Worm (Caenorhabditis elegans) whole organism, late embryonic: ENCODE results near the gene Y73C8B.5.

Experiments used
- C38D4.7 ChIP-seq: fragments of 200-800 bp; sonication (Bioruptor generic); optimal IDR thresholded peaks from 2 replicates; lab custom pipeline; 2018; ENCODE audit warnings: mild to moderate bottlenecking, missing genetic modification characterization, moderate library complexity, missing compliant biosample characterization
- K02D7.2 ChIP-seq: sonication (generic microtip); optimal IDR thresholded peaks from 2 replicates; lab custom pipeline; 2017; ENCODE audit warnings: mild to moderate bottlenecking, missing genetic modification characterization, missing compliant biosample characterization
- K09A11.1 ChIP-seq: sonication (generic microtip); optimal IDR thresholded peaks from 2 replicates; lab custom pipeline; 2017; ENCODE audit warnings: antibody characterized with exemption, mild to moderate bottlenecking, missing genetic modification characterization, missing compliant biosample characterization; ENCODE audit not compliant: insufficient read depth
- T23F11.4 ChIP-seq: fragments of 200-800 bp; sonication (Bioruptor generic); optimal IDR thresholded peaks from 2 replicates; lab custom pipeline; 2018; ENCODE audit warnings: mild to moderate bottlenecking, missing genetic modification characterization, missing compliant biosample characterization
- ahr-1 ChIP-seq: sonication (generic microtip); optimal IDR thresholded peaks from 2 replicates; lab custom pipeline; 2016; ENCODE audit warnings: missing genetic modification characterization, missing compliant biosample characterization
- ceh-14 ChIP-seq: sonication (generic microtip); optimal IDR thresholded peaks from 2 replicates; lab custom pipeline; 2016; ENCODE audit warnings: missing genotype, missing genetic modification characterization, missing compliant biosample characterization
- ceh-18 ChIP-seq: sonication (generic microtip); optimal IDR thresholded peaks from 2 replicates; lab custom pipeline; 2016; ENCODE audit warnings: missing genetic modification characterization, missing compliant biosample characterization
- ceh-19 ChIP-seq: fragments of 200-800 bp; sonication (Bioruptor generic); optimal IDR thresholded peaks from 2 replicates; lab custom pipeline; 2018; ENCODE audit warnings: mild to moderate bottlenecking, missing genetic modification characterization, missing compliant biosample characterization
- ceh-34 ChIP-seq: sonication (generic microtip); optimal IDR thresholded peaks from 2 replicates; lab custom pipeline; 2016; ENCODE audit warnings: mild to moderate bottlenecking, missing genetic modification characterization, missing compliant biosample characterization
- ceh-45 ChIP-seq: fragments of 200-800 bp; sonication (Bioruptor generic); IDR thresholded peaks from 2 replicates; pipeline ENCODE4 v1.3.6; 2022; ENCODE audit warnings: missing genetic modification reagents, missing genetic modification characterization, missing compliant biosample characterization
- ceh-48 ChIP-seq: sonication (generic microtip); optimal IDR thresholded peaks from 2 replicates; lab custom pipeline; 2016; ENCODE audit warnings: missing genetic modification characterization, inconsistent platforms, missing compliant biosample characterization
- dmd-4 ChIP-seq: sonication (generic microtip); optimal IDR thresholded peaks from 2 replicates; lab custom pipeline; 2016; ENCODE audit warnings: borderline replicate concordance, missing genetic modification characterization, missing compliant biosample characterization
- dve-1 ChIP-seq: sonication (generic microtip); optimal IDR thresholded peaks from 2 replicates; lab custom pipeline; 2017; ENCODE audit warnings: antibody characterized with exemption, mild to moderate bottlenecking, missing genetic modification characterization, missing compliant biosample characterization
- elt-4 ChIP-seq: sonication (generic microtip); optimal IDR thresholded peaks from 2 replicates; lab custom pipeline; 2016; ENCODE audit warnings: missing genetic modification characterization, missing compliant biosample characterization
- fkh-10 ChIP-seq: fragments of 150-350 bp; optimal IDR thresholded peaks from 2 replicates; lab custom pipeline; 2014; ENCODE audit warnings: missing biosample characterization, missing genetic modification reagents, missing genetic modification characterization
- fkh-6 ChIP-seq: sonication (generic microtip); optimal IDR thresholded peaks from 2 replicates; lab custom pipeline; 2016; ENCODE audit warnings: missing genetic modification characterization, missing compliant biosample characterization
- gmeb-2 ChIP-seq: sonication (generic microtip); optimal IDR thresholded peaks from 2 replicates; lab custom pipeline; 2016; ENCODE audit warnings: missing genetic modification characterization, inconsistent platforms, missing compliant biosample characterization
- hlh-15 ChIP-seq: sonication (generic microtip); optimal IDR thresholded peaks from 2 replicates; lab custom pipeline; 2016; ENCODE audit warnings: missing genetic modification characterization, missing compliant biosample characterization
- hlh-30 ChIP-seq: sonication (generic microtip); optimal IDR thresholded peaks from 2 replicates; lab custom pipeline; 2017; ENCODE audit warnings: antibody characterized with exemption, missing genetic modification characterization, missing compliant biosample characterization; ENCODE audit not compliant: insufficient read depth
- lin-11 ChIP-seq: fragments of 200-800 bp; sonication (Bioruptor generic); optimal IDR thresholded peaks from 2 replicates; lab custom pipeline; 2018; ENCODE audit warnings: mild to moderate bottlenecking, missing genetic modification characterization, missing compliant biosample characterization
- madf-2 ChIP-seq: sonication (generic microtip); optimal IDR thresholded peaks from 2 replicates; lab custom pipeline; 2017; ENCODE audit warnings: missing genetic modification characterization, missing compliant biosample characterization
- nfya-1 ChIP-seq: sonication (generic microtip); optimal IDR thresholded peaks from 2 replicates; lab custom pipeline; 2017; ENCODE audit warnings: missing genetic modification characterization, mild to moderate bottlenecking, missing compliant biosample characterization, antibody characterized with exemption, moderate library complexity
- nhr-11 ChIP-seq: fragments of 150-350 bp; optimal IDR thresholded peaks from 2 replicates; lab custom pipeline; 2014; ENCODE audit warnings: missing biosample characterization, missing genetic modification characterization
- nhr-232 ChIP-seq: sonication (generic microtip); optimal IDR thresholded peaks from 2 replicates; lab custom pipeline; 2016; ENCODE audit warnings: missing genetic modification characterization, missing compliant biosample characterization
- npax-4 ChIP-seq: sonication (generic microtip); optimal IDR thresholded peaks from 2 replicates; lab custom pipeline; 2016; ENCODE audit warnings: missing genetic modification characterization, missing compliant biosample characterization
- odd-2 ChIP-seq: sonication (generic microtip); optimal IDR thresholded peaks from 2 replicates; lab custom pipeline; 2017; ENCODE audit warnings: antibody characterized with exemption, mild to moderate bottlenecking, missing genetic modification characterization, missing compliant biosample characterization
- pat-9 ChIP-seq: fragments of 200-800 bp; sonication (Bioruptor generic); optimal IDR thresholded peaks from 2 replicates; lab custom pipeline; 2018; ENCODE audit warnings: mild to moderate bottlenecking, missing genetic modification characterization, moderate library complexity, missing compliant biosample characterization
- pha-2 ChIP-seq: sonication (generic microtip); optimal IDR thresholded peaks from 2 replicates; lab custom pipeline; 2017; ENCODE audit warnings: mild to moderate bottlenecking, missing genetic modification characterization, missing compliant biosample characterization
- pha-4 ChIP-seq: fragments of 150-350 bp; optimal IDR thresholded peaks from 2 replicates; lab custom pipeline; 2018; ENCODE audit warnings: missing biosample characterization, missing genetic modification reagents, missing genetic modification characterization
- pqm-1 ChIP-seq: sonication (generic microtip); optimal IDR thresholded peaks from 2 replicates; lab custom pipeline; 2016; ENCODE audit warnings: missing genetic modification characterization, missing compliant biosample characterization
- ref-2 ChIP-seq: sonication (generic microtip); optimal IDR thresholded peaks from 2 replicates; lab custom pipeline; 2016; ENCODE audit warnings: missing genetic modification characterization, missing compliant biosample characterization
- sdc-2 ChIP-seq: sonication (generic microtip); optimal IDR thresholded peaks from 2 replicates; lab custom pipeline; 2016; ENCODE audit warnings: missing genotype, missing genetic modification characterization, missing compliant biosample characterization
- syd-9 ChIP-seq: sonication (generic microtip); optimal IDR thresholded peaks from 2 replicates; lab custom pipeline; 2016; ENCODE audit warnings: mild to moderate bottlenecking, missing genetic modification characterization, moderate library complexity, missing compliant biosample characterization
- tbx-2 ChIP-seq: sonication (generic microtip); optimal IDR thresholded peaks from 2 replicates; lab custom pipeline; 2016; ENCODE audit warnings: missing genetic modification characterization, missing compliant biosample characterization
- tbx-7 ChIP-seq: sonication (generic microtip); optimal IDR thresholded peaks from 2 replicates; lab custom pipeline; 2016; ENCODE audit warnings: missing genotype, missing genetic modification characterization, missing compliant biosample characterization
- ttx-3 ChIP-seq: sonication (generic microtip); optimal IDR thresholded peaks from 2 replicates; lab custom pipeline; 2016; ENCODE audit warnings: missing genetic modification reagents, missing genetic modification characterization, missing compliant biosample characterization
- unc-42 ChIP-seq: sonication (generic microtip); optimal IDR thresholded peaks from 2 replicates; lab custom pipeline; 2016; ENCODE audit warnings: missing genotype, missing genetic modification characterization, missing compliant biosample characterization
- unc-55 ChIP-seq: sonication (generic microtip); optimal IDR thresholded peaks from 2 replicates; lab custom pipeline; 2017; ENCODE audit warnings: missing biosample characterization, missing genetic modification reagents, missing genetic modification characterization
- zip-5 ChIP-seq: sonication (generic microtip); optimal IDR thresholded peaks from 2 replicates; lab custom pipeline; 2016; ENCODE audit warnings: missing genetic modification characterization, missing compliant biosample characterization

The Y73C8B.5 gene

ce11 chrV:3195814-3196213 lies 1.3 kb upstream of the Y73C8B.5 start:
- TF ChIP-seq unc-42 (tag; lab: Kevin White, UChicago) (no peak), nfya-1 (tag; lab: Kevin White, UChicago) (peak; percentile 89), lin-11 (tag; lab: Kevin White, UChicago) (no peak)
- TF ChIP-seq, all 69 proteins: peak for 1

- TF ChIP-seq ceh-34 (tag; lab: Kevin White, UChicago) (no peak), zip-5 (tag; lab: Kevin White, UChicago) (no peak), gmeb-2 (tag; lab: Kevin White, UChicago) (no peak), dmd-4 (no peak), K02D7.2 (no peak), unc-42 (tag; lab: Kevin White, UChicago) (no peak), ceh-18 (tag; lab: Kevin White, UChicago) (no peak), npax-4 (tag; lab: Kevin White, UChicago) (no peak), fkh-10 (GFP tag; lab: Kevin White, UChicago) (no peak), hlh-30 (tag; lab: Kevin White, UChicago) (no peak), ttx-3 (tag; lab: Kevin White, UChicago) (no peak), K09A11.1 (tag; lab: Kevin White, UChicago) (no peak)
- TF ChIP-seq, all 69 proteins: peak for 0
Measured at ce11 chrV:3200323-3200722, 3.3 kb downstream of the Y73C8B.5 start, which contains the start of gene K08D9.4. Gene K08D9.4, minus strand, starts transcription at chrV:3200423.

- no peak for TF ChIP-seq ceh-45 (GFP tag; lab: Robert Waterston, UW)
- TF ChIP-seq zip-5 (tag; lab: Kevin White, UChicago) = no peak
- TF ChIP-seq syd-9 (tag; lab: Kevin White, UChicago) = no peak
- TF ChIP-seq K02D7.2 = no peak
- no peak for TF ChIP-seq pqm-1 (tag; lab: Kevin White, UChicago)
- TF ChIP-seq odd-2 (tag; lab: Kevin White, UChicago) = no peak
- TF ChIP-seq ceh-48 (tag; lab: Kevin White, UChicago) = no peak
- TF ChIP-seq dmd-4 = no peak
- TF ChIP-seq ahr-1 (tag; lab: Kevin White, UChicago) = no peak
- no peak for TF ChIP-seq elt-4 (tag; lab: Kevin White, UChicago)
- no peak for TF ChIP-seq ceh-19
- TF ChIP-seq C38D4.7 = no peak
- TF ChIP-seq ceh-18 (tag; lab: Kevin White, UChicago) = no peak
- no peak for TF ChIP-seq pha-2 (tag; lab: Kevin White, UChicago)
- no peak for TF ChIP-seq nhr-232
- TF ChIP-seq npax-4 (tag; lab: Kevin White, UChicago) = no peak
- TF ChIP-seq tbx-2 = no peak
- TF ChIP-seq T23F11.4 (GFP tag; lab: Kevin White, UChicago) = no peak
- no peak for TF ChIP-seq pha-4 (tag; lab: Kevin White, UChicago)
Measured at ce11 chrV:3204433-3204832, 7.4 kb downstream of the Y73C8B.5 start.

- TF ChIP-seq fkh-6 (tag; lab: Kevin White, UChicago) (no peak), tbx-2 (no peak), madf-2 (tag; lab: Kevin White, UChicago) (no peak), dve-1 (tag; lab: Kevin White, UChicago) (no peak), pha-2 (tag; lab: Kevin White, UChicago) (no peak), ceh-48 (tag; lab: Kevin White, UChicago) (no peak)
Measured at ce11 chrV:3208940-3209339, 11.9 kb downstream of the Y73C8B.5 start.

ce11 chrV:3210147-3210546 lies 13.1 kb downstream of the Y73C8B.5 start, which contains the start of gene apx-1:
Gene apx-1, plus strand, starts transcription at chrV:3210196.
- TF ChIP-seq tbx-7 (tag; lab: Kevin White, UChicago) = no peak
- TF ChIP-seq unc-55 (GFP tag; lab: Kevin White, UChicago) = no peak
- TF ChIP-seq nhr-11 (tag; lab: Kevin White, UChicago) = no peak
- no peak for TF ChIP-seq pat-9 (tag; lab: Kevin White, UChicago)
- TF ChIP-seq ref-2 (tag; lab: Kevin White, UChicago) = no peak
- TF ChIP-seq sdc-2 = no peak
- no peak for TF ChIP-seq npax-4 (tag; lab: Kevin White, UChicago)
- TF ChIP-seq hlh-15 (tag; lab: Kevin White, UChicago) = no peak
- TF ChIP-seq ceh-14 = no peak
- TF ChIP-seq tbx-2 = no peak
